Worm (Caenorhabditis elegans) whole organism, L2 larva: ENCODE measurements around the gene M02H5.8.

Experiments used
- alr-1 ChIP-seq: fragments of 150-350 bp; optimal IDR thresholded peaks from 2 replicates; lab custom pipeline; 2014; ENCODE audit warnings: missing biosample characterization, missing genetic modification characterization
- blmp-1 ChIP-seq: sonication (generic microtip); optimal IDR thresholded peaks from 2 replicates; lab custom pipeline; 2017; ENCODE audit warnings: missing genetic modification characterization, mild to moderate bottlenecking, missing compliant biosample characterization, antibody characterized with exemption, moderate library complexity; ENCODE audit not compliant: insufficient read depth
- crh-2 ChIP-seq: sonication (generic microtip); optimal IDR thresholded peaks from 2 replicates; lab custom pipeline; 2017; ENCODE audit warnings: missing biosample characterization, missing genetic modification characterization
- fos-1 ChIP-seq: fragments of 150-350 bp; optimal IDR thresholded peaks from 2 replicates; lab custom pipeline; 2014; ENCODE audit warnings: missing biosample characterization, missing genetic modification characterization
- gmeb-1 ChIP-seq: fragments of 150-350 bp; optimal IDR thresholded peaks from 2 replicates; lab custom pipeline; 2014; ENCODE audit warnings: missing biosample characterization, missing genetic modification characterization
- lin-11 ChIP-seq: fragments of 150-350 bp; sonication (generic microtip); optimal IDR thresholded peaks from 2 replicates; lab custom pipeline; 2014; ENCODE audit warnings: missing biosample characterization, missing genetic modification characterization, inconsistent platforms, mixed read lengths
- lsy-2 ChIP-seq, 2 experiments: fragments of 150-350 bp in 1 of 2; sonication (generic microtip) in 1 of 2; optimal IDR thresholded peaks; 2 replicates each; lab custom pipeline; 2014 to 2017; ENCODE audit warnings: missing biosample characterization in 2 of 2, missing genetic modification characterization in 2 of 2
- mab-5 ChIP-seq: fragments of 150-350 bp; optimal IDR thresholded peaks from 2 replicates; lab custom pipeline; 2014; ENCODE audit warnings: missing biosample characterization, missing genetic modification characterization
- nhr-11 ChIP-seq: fragments of 150-350 bp; optimal IDR thresholded peaks from 2 replicates; lab custom pipeline; 2014; ENCODE audit warnings: missing biosample characterization, missing genetic modification characterization
- nhr-129 ChIP-seq: fragments of 150-350 bp; optimal IDR thresholded peaks from 2 replicates; lab custom pipeline; 2014; ENCODE audit warnings: missing biosample characterization, missing genetic modification characterization
- nhr-77 ChIP-seq: fragments of 150-350 bp; optimal IDR thresholded peaks from 2 replicates; lab custom pipeline; 2014; ENCODE audit warnings: missing biosample characterization, missing genetic modification characterization
- skn-1 ChIP-seq: sonication (generic microtip); optimal IDR thresholded peaks from 2 replicates; lab custom pipeline; 2017; ENCODE audit warnings: missing biosample characterization, missing genetic modification characterization
- sma-3 ChIP-seq: sonication (generic microtip); optimal IDR thresholded peaks from 2 replicates; lab custom pipeline; 2016; ENCODE audit warnings: missing genetic modification reagents, missing genetic modification characterization, missing compliant biosample characterization
- sma-9 ChIP-seq, 2 experiments: fragments of 150-350 bp in 1 of 2; sonication (generic microtip) in 1 of 2; optimal IDR thresholded peaks; 2 replicates each; lab custom pipeline; 2014 to 2016; ENCODE audit warnings: missing genetic modification characterization in 2 of 2, mild to moderate bottlenecking in 1 of 2, missing biosample characterization in 1 of 2, missing compliant biosample characterization in 1 of 2, missing genetic modification reagents in 1 of 2, moderate library complexity in 1 of 2

The M02H5.8 gene

DNA sequence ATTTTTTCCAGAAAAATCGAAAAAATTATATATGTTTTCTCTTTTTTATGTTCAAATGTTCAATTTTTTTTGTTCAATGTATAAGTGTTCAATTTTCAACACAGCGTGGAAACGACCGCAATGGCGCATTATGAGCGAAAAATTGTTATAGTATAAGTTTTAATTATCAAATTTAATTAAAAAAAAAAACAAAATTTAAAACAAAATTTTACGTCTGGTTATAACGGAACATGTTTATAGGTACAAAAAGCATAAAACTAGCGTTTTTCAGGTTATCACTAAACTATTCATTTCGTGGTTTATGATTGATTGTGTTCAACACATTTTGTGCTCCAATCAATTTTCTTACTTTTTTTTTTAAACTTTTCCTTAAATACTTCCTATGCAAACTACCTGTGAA lies 39.5 kb downstream of the M02H5.8 start, which contains the start of gene nhr-106:
nhr-106 (plus strand) TSS at position 301 of the 400 bp plus-strand sequence.
- TF ChIP-seq nhr-129 (tag; lab: Kevin White, UChicago) (no peak), fos-1 (tag; lab: Kevin White, UChicago) (peak; percentile 41)

- TF ChIP-seq skn-1 (tag; lab: Kevin White, UChicago) (no peak), lsy-2 (tag; optimal IDR thresholded peaks at IDR 0.05; lab: Kevin White, UChicago) (no peak)
Observed at ce11 chrV:491432-491831, 41.7 kb downstream of the M02H5.8 start, which contains the start of gene str-196. Gene str-196, plus strand, starts transcription at chrV:491732.

DNA sequence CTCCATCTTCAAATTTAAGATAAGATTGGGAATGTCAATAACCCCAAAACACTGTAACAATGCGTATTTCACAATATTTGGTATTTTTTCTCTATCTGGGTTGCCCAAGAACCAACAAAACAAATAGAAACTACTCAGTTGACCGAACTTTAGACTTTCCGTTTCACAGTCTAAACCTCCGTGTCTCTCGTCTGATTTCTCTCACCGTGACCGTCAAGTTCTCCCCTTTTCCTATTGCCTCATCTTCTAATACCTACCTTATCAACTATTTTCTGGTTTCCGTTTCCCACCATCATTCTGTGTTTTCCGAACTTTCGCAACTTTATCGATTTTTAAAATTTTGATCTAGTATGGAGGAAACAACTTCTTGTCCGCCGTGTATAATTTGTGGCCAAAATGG lies 44.5 kb downstream of the M02H5.8 start, which contains the start of gene nhr-131:
nhr-131 (plus strand) TSS at position 87 of the 400 bp plus-strand sequence.
- peak; percentile 27 for TF ChIP-seq crh-2
- TF ChIP-seq gmeb-1 (tag; lab: Kevin White, UChicago) = peak; percentile 20
- TF ChIP-seq nhr-129 (tag; lab: Kevin White, UChicago) = peak; percentile 48
- peak; percentile 72 for TF ChIP-seq fos-1 (tag; lab: Kevin White, UChicago)
- TF ChIP-seq sma-9 (GFP tag; optimal IDR thresholded peaks at IDR 0.05; lab: Kevin White, UChicago) = peak; percentile 73
- no peak for TF ChIP-seq sma-9 (tag; optimal IDR thresholded peaks at IDR 0.05; lab: Kevin White, UChicago)
- no peak for TF ChIP-seq nhr-11 (tag; lab: Kevin White, UChicago)
- TF ChIP-seq lin-11 (tag; lab: Kevin White, UChicago) = no peak

ce11 chrV:497399-497798 lies 47.6 kb downstream of the M02H5.8 start, which contains the start of gene T01G6.1:
Gene T01G6.1, plus strand, starts transcription at chrV:497699.
- TF ChIP-seq skn-1 (tag; lab: Kevin White, UChicago) (no peak), nhr-77 (tag; lab: Kevin White, UChicago) (no peak), blmp-1 (no peak), alr-1 (tag; lab: Kevin White, UChicago) (no peak), mab-5 (tag; lab: Kevin White, UChicago) (no peak), sma-3 (GFP tag; lab: Kevin White, UChicago) (no peak)
